Worm (Caenorhabditis elegans): ENCODE measurements around the gene Y94H6A.3.

DNA sequence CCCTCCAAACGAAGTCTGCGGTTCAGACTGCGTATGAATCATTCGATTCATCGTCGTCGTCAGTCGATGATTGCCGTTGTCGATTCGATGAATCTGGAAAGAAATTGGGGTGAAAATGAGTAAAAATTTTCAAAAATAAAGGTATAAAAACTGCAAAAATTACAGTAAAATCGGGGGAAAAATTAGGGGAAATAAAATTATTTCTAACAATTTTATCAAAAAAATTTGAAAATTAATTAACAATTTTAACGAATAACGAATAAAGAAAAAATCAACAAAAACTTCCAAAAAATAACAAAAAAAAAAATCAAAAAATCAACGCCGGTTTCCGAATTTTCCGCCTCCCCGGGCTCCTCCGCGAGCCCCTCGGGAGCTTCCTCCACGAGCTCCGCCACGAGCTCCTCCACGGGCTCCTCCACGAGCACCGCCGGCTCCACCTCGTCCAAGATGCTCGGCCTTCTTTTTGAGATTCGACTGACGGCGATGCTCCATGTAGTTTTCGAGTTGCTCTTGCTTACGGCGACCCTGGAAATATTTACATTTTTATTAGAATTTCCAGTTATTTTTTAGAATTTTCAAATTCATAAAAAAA lies 12.5 kb downstream of the Y94H6A.3 start, which contains the start of gene egrh-3:
- TF ChIP-seq fkh-10 (GFP tag; optimal IDR thresholded peaks at IDR 0.05) (no peak), lin-13 (GFP tag; optimal IDR thresholded peaks at IDR 0.05) (no peak), mep-1 (tag; optimal IDR thresholded peaks at IDR 0.05) (no peak), fos-1 (tag; optimal IDR thresholded peaks at IDR 0.05) (no peak), ceh-82 (tag; optimal IDR thresholded peaks at IDR 0.05) (no peak), nhr-237 (tag; optimal IDR thresholded peaks at IDR 0.05) (no peak), nhr-11 (tag; optimal IDR thresholded peaks at IDR 0.05) (no peak), sptf-1 (tag; optimal IDR thresholded peaks at IDR 0.05) (no peak), unc-86 (tag; optimal IDR thresholded peaks at IDR 0.05) (no peak)
